Worm (Caenorhabditis elegans) whole organism, early embryonic: Measurements from ENCODE around the gene F28H6.8.

ENCODE experiments used
- B0310.2 ChIP-seq: sonication (generic microtip); optimal IDR thresholded peaks from 2 replicates; lab custom pipeline; 2016; ENCODE audit warnings: mild to moderate bottlenecking, missing genetic modification characterization, missing compliant biosample characterization
- F13C5.2 ChIP-seq: sonication (generic microtip); optimal IDR thresholded peaks from 2 replicates; lab custom pipeline; 2017; ENCODE audit warnings: mild to moderate bottlenecking, missing genetic modification characterization, inconsistent platforms, missing compliant biosample characterization
- aly-1 ChIP-seq: sonication (generic microtip); optimal IDR thresholded peaks from 2 replicates; lab custom pipeline; 2016; ENCODE audit warnings: missing genetic modification characterization, missing compliant biosample characterization
- ama-1 ChIP-seq: fragments of 150-350 bp; optimal IDR thresholded peaks from 2 replicates; lab custom pipeline; 2014
- ceh-13 ChIP-seq: fragments of 200-800 bp; sonication (Bioruptor generic); optimal IDR thresholded peaks from 2 replicates; lab custom pipeline; 2018; ENCODE audit warnings: mild to moderate bottlenecking, missing genetic modification characterization, missing compliant biosample characterization
- ceh-36 ChIP-seq: sonication (generic microtip); optimal IDR thresholded peaks from 2 replicates; lab custom pipeline; 2016; ENCODE audit warnings: missing genetic modification characterization, inconsistent platforms, missing compliant biosample characterization
- ets-7 ChIP-seq: sonication (generic microtip); optimal IDR thresholded peaks from 2 replicates; lab custom pipeline; 2016; ENCODE audit warnings: missing genotype, missing genetic modification characterization, missing compliant biosample characterization
- flt-1 ChIP-seq: fragments of 200-800 bp; sonication (Bioruptor generic); IDR thresholded peaks from 2 replicates; pipeline ENCODE4 v1.3.6; 2022; ENCODE audit warnings: missing genetic modification characterization, missing compliant biosample characterization
- hmbx-1 ChIP-seq: sonication (generic microtip); optimal IDR thresholded peaks from 2 replicates; lab custom pipeline; 2016; ENCODE audit warnings: mild to moderate bottlenecking, missing genetic modification characterization, missing compliant biosample characterization
- hmg-4 ChIP-seq: fragments of 200-800 bp; sonication (Bioruptor generic); optimal IDR thresholded peaks from 2 replicates; lab custom pipeline; 2018; ENCODE audit warnings: mild to moderate bottlenecking, missing genetic modification characterization, missing compliant biosample characterization
- hnd-1 ChIP-seq: sonication (generic microtip); optimal IDR thresholded peaks from 2 replicates; lab custom pipeline; 2016; ENCODE audit warnings: missing genetic modification characterization, missing compliant biosample characterization
- pes-1 ChIP-seq: fragments of 200-800 bp; sonication (Bioruptor generic); IDR thresholded peaks from 2 replicates; pipeline ENCODE4 v1.3.6; 2022; ENCODE audit warnings: missing genetic modification reagents, missing genetic modification characterization, missing compliant biosample characterization
- scrt-1 ChIP-seq: fragments of 200-800 bp; sonication (Bioruptor generic); IDR thresholded peaks from 2 replicates; pipeline ENCODE4 v1.3.6; 2022; ENCODE audit warnings: missing genetic modification characterization, missing compliant biosample characterization
- sea-1 ChIP-seq: fragments of 200-800 bp; sonication (Bioruptor generic); conservative IDR thresholded peaks from 2 replicates; pipeline ENCODE4 v1.3.6; 2022; ENCODE audit warnings: missing genetic modification characterization, missing compliant biosample characterization
- tbx-11 ChIP-seq: fragments of 200-800 bp; sonication (Bioruptor generic); IDR thresholded peaks from 2 replicates; pipeline ENCODE4 v1.3.6; 2022; ENCODE audit warnings: missing genetic modification characterization, missing compliant biosample characterization
- tbx-37 ChIP-seq: fragments of 200-800 bp; sonication (Bioruptor generic); conservative IDR thresholded peaks from 2 replicates; pipeline ENCODE4 v1.3.6; 2022; ENCODE audit warnings: missing genetic modification reagents, missing genetic modification characterization, missing compliant biosample characterization
- tra-4 ChIP-seq: sonication (generic microtip); optimal IDR thresholded peaks from 2 replicates; lab custom pipeline; 2017; ENCODE audit warnings: missing genetic modification characterization, missing compliant biosample characterization

F28H6.8 gene

ce11 chrX:14134244-14134643 lies at the start of gene F28H6.8:
Gene F28H6.8, minus strand, starts transcription at chrX:14134344.
- TF ChIP-seq ceh-36 (no peak), ceh-13 (GFP tag; lab: Kevin White, UChicago) (no peak), B0310.2 (tag; lab: Kevin White, UChicago) (no peak), tra-4 (no peak), tbx-37 (no peak), aly-1 (tag; lab: Kevin White, UChicago) (no peak), flt-1 (no peak), ama-1 (lab: Kevin White, UChicago) (no peak), sea-1 (GFP tag; lab: Robert Waterston, UW) (no peak), scrt-1 (GFP tag; lab: Robert Waterston, UW) (no peak), hnd-1 (tag; lab: Kevin White, UChicago) (no peak), ets-7 (no peak), hmbx-1 (tag; lab: Kevin White, UChicago) (no peak), hmg-4 (GFP tag; lab: Kevin White, UChicago) (no peak), pes-1 (no peak), tbx-11 (GFP tag; lab: Robert Waterston, UW) (no peak), F13C5.2 (tag; lab: Kevin White, UChicago) (no peak)

ce11 chrX:14182514-14182913 lies 48.4 kb upstream of the F28H6.8 start:
- TF ChIP-seq ama-1 (lab: Kevin White, UChicago): no peak
- no peak for TF ChIP-seq hnd-1 (tag; lab: Kevin White, UChicago)
- no peak for TF ChIP-seq hmg-4 (GFP tag; lab: Kevin White, UChicago)
- TF ChIP-seq aly-1 (tag; lab: Kevin White, UChicago): no peak
- no peak for TF ChIP-seq B0310.2 (tag; lab: Kevin White, UChicago)
- no peak for TF ChIP-seq ceh-13 (GFP tag; lab: Kevin White, UChicago)
- TF ChIP-seq ceh-36: no peak
- no peak for TF ChIP-seq tra-4

ce11 chrX:14180151-14180550 lies 46.0 kb upstream of the F28H6.8 start, which contains the start of gene C37E2.3:
Gene C37E2.3, plus strand, starts transcription at chrX:14180451.
- TF ChIP-seq aly-1 (tag; lab: Kevin White, UChicago): no peak
- TF ChIP-seq tra-4: no peak
- no peak for TF ChIP-seq sea-1 (GFP tag; lab: Robert Waterston, UW)
- TF ChIP-seq hmbx-1 (tag; lab: Kevin White, UChicago): no peak

ce11 chrX:14179488-14179887 lies 45.3 kb upstream of the F28H6.8 start:
- TF ChIP-seq aly-1 (tag; lab: Kevin White, UChicago) (no peak), B0310.2 (tag; lab: Kevin White, UChicago) (no peak), ets-7 (no peak), tbx-11 (GFP tag; lab: Robert Waterston, UW) (no peak), hmbx-1 (tag; lab: Kevin White, UChicago) (no peak), ceh-13 (GFP tag; lab: Kevin White, UChicago) (no peak), hnd-1 (tag; lab: Kevin White, UChicago) (no peak), ceh-36 (no peak), scrt-1 (GFP tag; lab: Robert Waterston, UW) (no peak), ama-1 (lab: Kevin White, UChicago) (no peak)

- no peak for TF ChIP-seq hmg-4 (GFP tag; lab: Kevin White, UChicago)
- TF ChIP-seq hnd-1 (tag; lab: Kevin White, UChicago): no peak
- TF ChIP-seq tbx-37: no peak
- TF ChIP-seq ceh-13 (GFP tag; lab: Kevin White, UChicago): no peak
- no peak for TF ChIP-seq B0310.2 (tag; lab: Kevin White, UChicago)
- no peak for TF ChIP-seq ama-1 (lab: Kevin White, UChicago)
- TF ChIP-seq flt-1: no peak
- no peak for TF ChIP-seq hmbx-1 (tag; lab: Kevin White, UChicago)
- TF ChIP-seq aly-1 (tag; lab: Kevin White, UChicago): no peak
- no peak for TF ChIP-seq tbx-11 (GFP tag; lab: Robert Waterston, UW)
- no peak for TF ChIP-seq tra-4
- no peak for TF ChIP-seq ets-7
- no peak for TF ChIP-seq ceh-36
- no peak for TF ChIP-seq pes-1
Measured at ce11 chrX:14178688-14179087, 44.5 kb upstream of the F28H6.8 start, which contains the start of gene C37E2.10. Gene C37E2.10, plus strand, starts transcription at chrX:14178988.

ce11 chrX:14175740-14176139 lies 41.6 kb upstream of the F28H6.8 start, which contains the start of gene C37E2.2:
Gene C37E2.2, plus strand, starts transcription at chrX:14176040.
- no peak for TF ChIP-seq flt-1
- no peak for TF ChIP-seq tra-4
- TF ChIP-seq B0310.2 (tag; lab: Kevin White, UChicago): no peak
- no peak for TF ChIP-seq hmbx-1 (tag; lab: Kevin White, UChicago)
- TF ChIP-seq tbx-11 (GFP tag; lab: Robert Waterston, UW): no peak
- no peak for TF ChIP-seq hmg-4 (GFP tag; lab: Kevin White, UChicago)
- TF ChIP-seq aly-1 (tag; lab: Kevin White, UChicago): no peak
- TF ChIP-seq ets-7: no peak
- no peak for TF ChIP-seq hnd-1 (tag; lab: Kevin White, UChicago)
- TF ChIP-seq pes-1: no peak
- TF ChIP-seq F13C5.2 (tag; lab: Kevin White, UChicago): no peak
- TF ChIP-seq tbx-37: no peak
- no peak for TF ChIP-seq ceh-36
- no peak for TF ChIP-seq sea-1 (GFP tag; lab: Robert Waterston, UW)
- no peak for TF ChIP-seq ama-1 (lab: Kevin White, UChicago)

- TF ChIP-seq ama-1 (lab: Kevin White, UChicago) (no peak), flt-1 (0 out of 2 replicates have a peak, but pooled peaks have one; percentile 31), F13C5.2 (tag; lab: Kevin White, UChicago) (peak; percentile 20)
Measured at ce11 chrX:14173850-14174249, 39.7 kb upstream of the F28H6.8 start, which contains the start of gene idhb-1. Gene idhb-1, minus strand, starts transcription at chrX:14174063.

ce11 chrX:14169569-14170031 lies 35.5 kb upstream of the F28H6.8 start, which contains the start of gene sym-4:
Gene sym-4, minus strand, starts transcription at chrX:14169619.
- TF ChIP-seq ceh-36 (no peak), F13C5.2 (tag; lab: Kevin White, UChicago) (peak; percentile 76), ceh-13 (GFP tag; lab: Kevin White, UChicago) (no peak)
